Worm (Caenorhabditis elegans) whole organism, young adult: ENCODE measurements around the gene R11F4.1.

Source experiments
- C17E4.6 ChIP-seq: fragments of 200-800 bp; sonication (Bioruptor generic); IDR thresholded peaks from 2 replicates; pipeline ENCODE4 v1.3.6; 2022; ENCODE audit warnings: missing genetic modification reagents, missing genetic modification characterization, missing compliant biosample characterization
- D2030.7 ChIP-seq: fragments of 200-800 bp; sonication (Bioruptor generic); IDR thresholded peaks from 2 replicates; pipeline ENCODE4 v1.3.6; 2022; ENCODE audit warnings: missing genetic modification reagents, missing genetic modification characterization, missing compliant biosample characterization
- F22D6.2 ChIP-seq: sonication (generic microtip); optimal IDR thresholded peaks from 2 replicates; lab custom pipeline; 2016; ENCODE audit warnings: mild to moderate bottlenecking, missing genetic modification characterization, missing compliant biosample characterization
- F52B5.7 ChIP-seq: sonication (generic microtip); optimal IDR thresholded peaks from 2 replicates; lab custom pipeline; 2016; ENCODE audit warnings: mild to moderate bottlenecking, missing genetic modification characterization, missing compliant biosample characterization
- F55B11.4 ChIP-seq: sonication (generic microtip); optimal IDR thresholded peaks from 2 replicates; lab custom pipeline; 2016; ENCODE audit warnings: missing compliant biosample characterization, missing genetic modification characterization, borderline replicate concordance; ENCODE audit not compliant: insufficient read depth
- F57A8.1 ChIP-seq: fragments of 200-800 bp; sonication (Bioruptor generic); optimal IDR thresholded peaks from 2 replicates; lab custom pipeline; 2018; ENCODE audit warnings: mild to moderate bottlenecking, missing genetic modification characterization, moderate library complexity, missing compliant biosample characterization
- K12H6.12 ChIP-seq: fragments of 200-800 bp; sonication (Bioruptor generic); optimal IDR thresholded peaks from 2 replicates; lab custom pipeline; 2018; ENCODE audit warnings: mild to moderate bottlenecking, missing genetic modification characterization, missing compliant biosample characterization
- T26A5.8 ChIP-seq: sonication (generic microtip); optimal IDR thresholded peaks from 2 replicates; lab custom pipeline; 2016; ENCODE audit warnings: missing genetic modification characterization, missing compliant biosample characterization
- Y53F4B.3 ChIP-seq: fragments of 200-800 bp; sonication (Bioruptor generic); IDR thresholded peaks from 2 replicates; pipeline ENCODE4 v1.3.6; 2022; ENCODE audit warnings: missing genetic modification reagents, missing genetic modification characterization, missing compliant biosample characterization
- ama-1 ChIP-seq, 3 experiments: fragments of 150-350 bp in 1 of 3; sonication (generic microtip) in 2 of 3; optimal IDR thresholded peaks; 2 replicates each; lab custom pipeline; 2014 to 2018; ENCODE audit warnings: missing biosample characterization in 2 of 3, missing genetic modification characterization in 2 of 3, missing genetic modification reagents in 2 of 3
- aptf-3 ChIP-seq: fragments of 200-800 bp; sonication (Bioruptor generic); IDR thresholded peaks from 2 replicates; pipeline ENCODE4 v1.3.6; 2022; ENCODE audit warnings: missing genetic modification characterization, missing compliant biosample characterization
- attf-5 ChIP-seq: fragments of 200-800 bp; sonication (Bioruptor generic); optimal IDR thresholded peaks from 2 replicates; lab custom pipeline; 2018; ENCODE audit warnings: mild to moderate bottlenecking, missing genetic modification characterization, missing compliant biosample characterization
- attf-6 ChIP-seq: fragments of 200-800 bp; sonication (Bioruptor generic); IDR thresholded peaks from 2 replicates; pipeline ENCODE4 v1.3.6; 2022; ENCODE audit warnings: missing genetic modification reagents, missing genetic modification characterization, missing compliant biosample characterization
- cebp-1 ChIP-seq, 2 experiments: fragments of 200-800 bp in 1 of 2; sonication (Bioruptor generic) in 1 of 2; sonication (generic microtip) in 1 of 2; IDR thresholded peaks in 1 of 2; optimal IDR thresholded peaks in 1 of 2; 2 replicates each; pipeline versions ENCODE4 v1.3.6 to Lab custom; 2017 to 2022; ENCODE audit warnings: missing compliant biosample characterization in 2 of 2, missing genetic modification characterization in 2 of 2, mild to moderate bottlenecking in 1 of 2, missing genetic modification reagents in 1 of 2, moderate library complexity in 1 of 2
- cebp-2 ChIP-seq: fragments of 200-800 bp; sonication (Bioruptor generic); IDR thresholded peaks from 2 replicates; pipeline ENCODE4 v1.3.6; 2022; ENCODE audit warnings: missing genetic modification characterization, missing compliant biosample characterization
- ceh-58 ChIP-seq: fragments of 200-800 bp; sonication (Bioruptor generic); IDR thresholded peaks from 2 replicates; pipeline ENCODE4 v1.3.6; 2022; ENCODE audit warnings: missing genetic modification characterization, missing compliant biosample characterization
- chd-7 ChIP-seq: sonication (generic microtip); optimal IDR thresholded peaks from 2 replicates; lab custom pipeline; 2016; ENCODE audit warnings: mild to moderate bottlenecking, missing genetic modification characterization, moderate library complexity, missing compliant biosample characterization
- die-1 ChIP-seq: sonication (generic microtip); optimal IDR thresholded peaks from 2 replicates; lab custom pipeline; 2016; ENCODE audit warnings: missing genotype, mild to moderate bottlenecking, missing genetic modification characterization, missing compliant biosample characterization
- dox-1 ChIP-seq: fragments of 200-800 bp; sonication (Bioruptor generic); IDR thresholded peaks from 2 replicates; pipeline ENCODE4 v1.3.6; 2022; ENCODE audit warnings: missing genetic modification reagents, missing genetic modification characterization, missing compliant biosample characterization
- egl-18 ChIP-seq: fragments of 200-800 bp; sonication (Bioruptor generic); IDR thresholded peaks from 2 replicates; pipeline ENCODE4 v1.3.6; 2022; ENCODE audit warnings: missing genetic modification reagents, missing genetic modification characterization, missing compliant biosample characterization
- egl-44 ChIP-seq: fragments of 200-800 bp; sonication (Bioruptor generic); IDR thresholded peaks from 2 replicates; pipeline ENCODE4 v1.3.6; 2022; ENCODE audit warnings: missing genetic modification reagents, missing genetic modification characterization, missing compliant biosample characterization
- hrde-1 ChIP-seq: sonication (generic microtip); optimal IDR thresholded peaks from 2 replicates; lab custom pipeline; 2016; ENCODE audit warnings: missing genetic modification characterization, mild to moderate bottlenecking, missing compliant biosample characterization, moderate library complexity, missing genotype, missing genetic modification reagents, borderline replicate concordance
- let-607 ChIP-seq, 2 experiments: fragments of 200-800 bp in 1 of 2; sonication (Bioruptor generic) in 1 of 2; sonication (generic microtip) in 1 of 2; optimal IDR thresholded peaks; 2 replicates each; lab custom pipeline; 2016 to 2018; ENCODE audit warnings: mild to moderate bottlenecking in 2 of 2, missing compliant biosample characterization in 2 of 2, missing genetic modification characterization in 2 of 2, moderate library complexity in 2 of 2, missing genotype in 1 of 2
- lin-26 ChIP-seq: fragments of 200-800 bp; sonication (Bioruptor generic); IDR thresholded peaks from 2 replicates; pipeline ENCODE4 v1.3.6; 2022; ENCODE audit warnings: missing genetic modification reagents, missing genetic modification characterization, missing compliant biosample characterization
- madf-10 ChIP-seq: sonication (generic microtip); optimal IDR thresholded peaks from 2 replicates; lab custom pipeline; 2016; ENCODE audit warnings: mild to moderate bottlenecking, missing genetic modification characterization, missing compliant biosample characterization
- madf-6 ChIP-seq: fragments of 200-800 bp; sonication (Bioruptor generic); IDR thresholded peaks from 2 replicates; pipeline ENCODE4 v1.3.6; 2022; ENCODE audit warnings: missing genetic modification reagents, missing genetic modification characterization, missing compliant biosample characterization
- madf-8 ChIP-seq: fragments of 200-800 bp; sonication (Bioruptor generic); conservative IDR thresholded peaks from 2 replicates; pipeline ENCODE4 v1.3.6; 2022; ENCODE audit warnings: missing genetic modification reagents, missing genetic modification characterization, missing compliant biosample characterization
- nhr-80 ChIP-seq: sonication (generic microtip); optimal IDR thresholded peaks from 2 replicates; lab custom pipeline; 2016; ENCODE audit warnings: missing genetic modification characterization, missing compliant biosample characterization
- pbrm-1 ChIP-seq: fragments of 200-800 bp; sonication (Bioruptor generic); IDR thresholded peaks from 2 replicates; pipeline ENCODE4 v1.3.6; 2022; ENCODE audit warnings: missing genetic modification reagents, missing genetic modification characterization, missing compliant biosample characterization
- repo-1 ChIP-seq: sonication (generic microtip); optimal IDR thresholded peaks from 2 replicates; lab custom pipeline; 2017; ENCODE audit warnings: mild to moderate bottlenecking, missing genetic modification characterization, missing compliant biosample characterization
- sdz-38 ChIP-seq: sonication (generic microtip); optimal IDR thresholded peaks from 2 replicates; lab custom pipeline; 2016; ENCODE audit warnings: missing genotype, missing genetic modification characterization, missing compliant biosample characterization
- sea-2 ChIP-seq: fragments of 200-800 bp; sonication (Bioruptor generic); IDR thresholded peaks from 2 replicates; pipeline ENCODE4 v1.3.6; 2022; ENCODE audit warnings: missing genetic modification characterization, missing compliant biosample characterization
- snpc-1.1 ChIP-seq: sonication (generic microtip); optimal IDR thresholded peaks from 2 replicates; lab custom pipeline; 2017; ENCODE audit warnings: missing genetic modification characterization, mild to moderate bottlenecking, missing compliant biosample characterization, antibody characterized with exemption, moderate library complexity, missing genotype, missing genetic modification reagents; ENCODE audit not compliant: insufficient read depth
- snpc-4 ChIP-seq, 5 experiments: fragments of 150-350 bp in 1 of 5; sonication (generic microtip) in 4 of 5; optimal IDR thresholded peaks; 2 replicates each; lab custom pipeline; 2014 to 2018; ENCODE audit warnings: missing genetic modification characterization in 5 of 5, missing biosample characterization in 3 of 5, antibody characterized with exemption in 2 of 5, mild to moderate bottlenecking in 2 of 5, missing compliant biosample characterization in 2 of 5, missing genotype in 2 of 5, moderate library complexity in 2 of 5, missing genetic modification reagents in 1 of 5
- sptf-2 ChIP-seq: fragments of 200-800 bp; sonication (Bioruptor generic); optimal IDR thresholded peaks from 2 replicates; lab custom pipeline; 2018; ENCODE audit warnings: mild to moderate bottlenecking, missing genetic modification characterization, missing compliant biosample characterization
- unc-130 ChIP-seq: sonication (generic microtip); optimal IDR thresholded peaks from 2 replicates; lab custom pipeline; 2016; ENCODE audit warnings: missing genetic modification reagents, missing genetic modification characterization, missing compliant biosample characterization
- zim-3 ChIP-seq: sonication (generic microtip); optimal IDR thresholded peaks from 2 replicates; lab custom pipeline; 2017; ENCODE audit warnings: mild to moderate bottlenecking, missing genetic modification characterization, moderate library complexity, missing compliant biosample characterization
- ztf-25 ChIP-seq: fragments of 200-800 bp; sonication (Bioruptor generic); IDR thresholded peaks from 2 replicates; pipeline ENCODE4 v1.3.6; 2022; ENCODE audit warnings: missing genetic modification reagents, missing genetic modification characterization, missing compliant biosample characterization
- ztf-28 ChIP-seq: fragments of 200-800 bp; sonication (Bioruptor generic); IDR thresholded peaks from 2 replicates; pipeline ENCODE4 v1.3.6; 2022; ENCODE audit warnings: missing genetic modification reagents, missing genetic modification characterization, missing compliant biosample characterization
- ztf-3 ChIP-seq: fragments of 200-800 bp; sonication (Bioruptor generic); optimal IDR thresholded peaks from 2 replicates; lab custom pipeline; 2018; ENCODE audit warnings: mild to moderate bottlenecking, missing genetic modification characterization, missing compliant biosample characterization
- ztf-6 ChIP-seq: fragments of 200-800 bp; sonication (Bioruptor generic); IDR thresholded peaks from 2 replicates; pipeline ENCODE4 v1.3.6; 2022; ENCODE audit warnings: missing genetic modification reagents, missing genetic modification characterization, missing compliant biosample characterization

R11F4.1 gene

DNA sequence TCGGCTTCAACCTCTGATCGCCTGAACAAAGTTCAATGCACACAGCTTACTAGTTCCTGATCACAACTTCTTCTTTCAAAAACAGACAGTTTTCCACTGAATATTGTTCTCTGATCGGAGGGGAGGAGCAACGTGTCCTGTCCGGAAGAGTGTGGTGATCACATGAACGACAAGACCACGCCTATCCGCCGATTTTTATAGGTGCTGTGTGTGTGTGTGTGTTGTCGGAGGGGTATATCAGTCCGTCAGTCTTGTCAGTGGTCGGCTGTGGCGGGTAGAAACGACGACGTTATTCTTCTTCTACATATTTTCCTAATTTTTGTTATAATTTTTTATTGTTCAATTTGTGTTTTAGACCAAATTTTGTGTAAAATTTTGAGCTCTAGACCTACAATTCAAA, 940 bp upstream of the R11F4.1 start:
- no peak for TF ChIP-seq Y53F4B.3 (GFP tag; lab: Robert Waterston, UW)
- no peak for TF ChIP-seq attf-6 (GFP tag; lab: Robert Waterston, UW)
- TF ChIP-seq, all 124 proteins: peak for 0

DNA sequence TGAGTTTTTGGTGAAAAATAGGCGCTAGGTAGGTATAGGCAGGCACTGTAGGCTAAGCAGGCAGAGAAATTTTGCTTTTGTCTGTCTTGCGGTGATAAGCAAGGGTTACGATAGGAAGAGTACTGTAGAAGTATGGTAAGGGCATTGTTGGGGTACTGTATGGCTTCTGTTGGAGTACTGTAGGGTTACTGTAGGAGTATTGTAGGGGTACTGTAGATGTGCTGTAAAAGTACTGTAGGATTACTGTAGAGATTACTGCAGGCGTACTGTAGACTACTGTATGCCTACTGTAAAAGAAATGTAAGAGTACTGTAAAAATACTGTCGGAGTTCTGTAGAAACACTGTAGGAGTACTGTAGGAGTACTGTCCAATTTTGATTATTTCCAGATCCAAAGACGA, 772 bp downstream of the R11F4.1 start:
- TF ChIP-seq repo-1 (no peak), cebp-2 (GFP tag; lab: Robert Waterston, UW) (0 out of 2 replicates have a peak, but pooled peaks have one; percentile 53), die-1 (tag; lab: Kevin White, UChicago) (no peak), snpc-4 (GFP tag; optimal IDR thresholded peaks at IDR 0.05; lab: Kevin White, UChicago) (no peak), snpc-4 (tag; optimal IDR thresholded peaks at IDR 0.05; lab: Kevin White, UChicago) (no peak), C17E4.6 (no peak), sea-2 (GFP tag; lab: Robert Waterston, UW) (no peak), K12H6.12 (tag; lab: Kevin White, UChicago) (peak; percentile 88), T26A5.8 (tag; lab: Kevin White, UChicago) (no peak), madf-10 (tag; lab: Kevin White, UChicago) (no peak), attf-5 (GFP tag; lab: Kevin White, UChicago) (no peak)

DNA sequence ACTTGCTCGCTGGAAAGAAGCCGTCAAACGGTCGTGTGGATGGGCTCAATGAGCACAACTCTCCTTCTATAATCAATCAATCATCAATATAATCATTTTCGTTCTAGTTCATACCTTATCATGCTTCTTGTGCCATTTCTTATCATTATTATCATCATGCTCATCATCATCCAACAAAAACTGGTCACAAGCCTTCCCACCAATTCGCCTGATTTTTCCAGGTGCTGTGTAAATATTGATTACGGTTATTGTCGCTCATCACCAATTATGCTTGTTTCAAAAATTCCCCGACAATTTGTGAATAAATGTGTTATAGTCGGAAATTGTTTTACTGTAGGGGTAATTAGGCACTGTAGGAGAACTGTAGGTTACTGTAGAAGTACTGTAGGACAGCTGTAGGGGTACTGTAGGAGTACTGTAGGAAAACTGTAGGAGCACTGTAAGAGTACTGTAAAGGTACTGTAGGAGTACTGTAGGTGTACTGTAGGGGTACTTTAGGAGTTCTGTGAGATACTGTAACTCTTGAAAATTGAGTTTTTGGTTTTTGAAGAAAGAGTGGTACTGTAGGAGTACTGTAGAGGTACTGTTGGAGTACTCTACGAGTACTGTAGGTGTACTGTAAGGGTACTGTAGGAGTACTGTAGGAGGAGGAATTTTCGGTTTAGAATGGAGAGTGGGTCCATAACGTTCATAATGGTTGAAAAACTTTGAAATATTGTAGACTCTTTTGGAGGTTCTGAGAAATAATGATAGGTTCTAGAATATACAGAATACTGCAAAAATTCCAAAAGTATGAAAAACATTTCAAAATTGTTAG, 2.5 kb downstream of the R11F4.1 start:
- TF ChIP-seq madf-10 (tag; lab: Kevin White, UChicago) (no peak), snpc-1.1 (tag; lab: Kevin White, UChicago) (no peak), zim-3 (tag; lab: Kevin White, UChicago) (no peak), ztf-28 (GFP tag; lab: Robert Waterston, UW) (no peak), unc-130 (GFP tag; lab: Kevin White, UChicago) (no peak), egl-18 (no peak), cebp-1 (GFP tag; IDR thresholded peaks at IDR 0.05; lab: Robert Waterston, UW) (0 out of 2 replicates have a peak, but pooled peaks have one; percentile 31), cebp-1 (tag; optimal IDR thresholded peaks at IDR 0.05; lab: Kevin White, UChicago) (peak; percentile 39), chd-7 (tag; lab: Kevin White, UChicago) (peak; percentile 55), sdz-38 (tag; lab: Kevin White, UChicago) (no peak), nhr-80 (tag; lab: Kevin White, UChicago) (no peak), F52B5.7 (tag; lab: Kevin White, UChicago) (peak; percentile 11), ama-1 (optimal IDR thresholded peaks at IDR 0.05; lab: Kevin White, UChicago) (peak; percentile 20), ama-1 (GFP tag; optimal IDR thresholded peaks at IDR 0.05; lab: Kevin White, UChicago) (no peak), D2030.7 (GFP tag; lab: Robert Waterston, UW) (no peak), repo-1 (peak; percentile 47), C17E4.6 (no peak), ceh-58 (no peak), hrde-1 (no peak), egl-44 (GFP tag; lab: Robert Waterston, UW) (no peak), F55B11.4 (tag; lab: Kevin White, UChicago) (no peak), let-607 (tag; optimal IDR thresholded peaks at IDR 0.05; lab: Kevin White, UChicago) (no peak), dox-1 (GFP tag; lab: Robert Waterston, UW) (no peak), madf-8 (GFP tag; lab: Robert Waterston, UW) (no peak), pbrm-1 (no peak), F57A8.1 (GFP tag; lab: Kevin White, UChicago) (no peak), sptf-2 (GFP tag; lab: Kevin White, UChicago) (no peak), aptf-3 (GFP tag; lab: Robert Waterston, UW) (0 out of 2 replicates have a peak, but pooled peaks have one; percentile 25), madf-6 (GFP tag; lab: Robert Waterston, UW) (peak; percentile 8; the same call in 1 of the 2 replicates), F22D6.2 (tag; lab: Kevin White, UChicago) (peak; percentile 13), ztf-3 (GFP tag; lab: Kevin White, UChicago) (no peak), ztf-6 (no peak), ztf-25 (GFP tag; lab: Robert Waterston, UW) (0 out of 2 replicates have a peak, but pooled peaks have one; percentile 41), lin-26 (GFP tag; lab: Robert Waterston, UW) (peak; percentile 63; the same call in 1 of the 2 replicates)
